Worm (Caenorhabditis elegans): ENCODE measurements around the gene C06B3.6.

- TF ChIP-seq W03F9.2 (tag; optimal IDR thresholded peaks at IDR 0.05): peak; percentile 73
- TF ChIP-seq him-1 (tag; optimal IDR thresholded peaks at IDR 0.05): no peak
Observed at ce11 chrV:13909400-13909799, 633 bp upstream of the C06B3.6 start, which contains the start of gene C06B3.7.

Measured in whole organism, L4/young adult.